Worm (Caenorhabditis elegans) whole organism, L1 larva: ENCODE data around the gene T08G3.13.

ENCODE experiments used
- C34B4.2 ChIP-seq: sonication (generic microtip); optimal IDR thresholded peaks from 2 replicates; lab custom pipeline; 2017; ENCODE audit warnings: mild to moderate bottlenecking, missing genetic modification characterization, missing compliant biosample characterization
- F16B12.6 ChIP-seq: fragments of 150-350 bp; optimal IDR thresholded peaks from 2 replicates; lab custom pipeline; 2014; ENCODE audit warnings: missing biosample characterization, missing genetic modification characterization
- Y116A8C.19 ChIP-seq: sonication (generic microtip); optimal IDR thresholded peaks from 2 replicates; lab custom pipeline; 2016; ENCODE audit warnings: missing compliant biosample characterization, missing genetic modification characterization, borderline replicate concordance
- aha-1 ChIP-seq: fragments of 150-350 bp; optimal IDR thresholded peaks from 2 replicates; lab custom pipeline; 2014; ENCODE audit warnings: missing biosample characterization, missing genetic modification characterization
- ama-1 ChIP-seq: fragments of 150-350 bp; optimal IDR thresholded peaks from 2 replicates; lab custom pipeline; 2014
- blmp-1 ChIP-seq: fragments of 150-350 bp; optimal IDR thresholded peaks from 2 replicates; lab custom pipeline; 2014; ENCODE audit warnings: missing biosample characterization, missing genetic modification characterization
- ceh-63 ChIP-seq: fragments of 200-800 bp; sonication (Bioruptor generic); optimal IDR thresholded peaks from 2 replicates; lab custom pipeline; 2018; ENCODE audit warnings: mild to moderate bottlenecking, missing genetic modification characterization, missing compliant biosample characterization
- ceh-90 ChIP-seq: sonication (generic microtip); optimal IDR thresholded peaks from 2 replicates; lab custom pipeline; 2016; ENCODE audit warnings: missing genetic modification characterization, missing compliant biosample characterization
- egl-27 ChIP-seq, 2 experiments: fragments of 150-350 bp in 1 of 2; sonication (generic microtip); optimal IDR thresholded peaks; 3 replicates each; lab custom pipeline; 2017 to 2018; ENCODE audit warnings: missing biosample characterization in 2 of 2, missing genetic modification characterization in 2 of 2, missing genetic modification reagents in 2 of 2
- elt-2 ChIP-seq: sonication (generic microtip); optimal IDR thresholded peaks from 2 replicates; lab custom pipeline; 2016; ENCODE audit warnings: missing genetic modification characterization, mild to moderate bottlenecking, inconsistent platforms, missing compliant biosample characterization, missing genetic modification reagents
- elt-3 ChIP-seq, 6 experiments: fragments of 150-350 bp in 1 of 6; sonication (generic microtip); optimal IDR thresholded peaks; 2 replicates each; lab custom pipeline; 2017 to 2018; ENCODE audit warnings: missing biosample characterization in 6 of 6, missing genetic modification characterization in 6 of 6, inconsistent platforms in 1 of 6
- fkh-10 ChIP-seq: sonication (generic microtip); optimal IDR thresholded peaks from 2 replicates; lab custom pipeline; 2017; ENCODE audit warnings: missing biosample characterization, missing genetic modification reagents, missing genetic modification characterization
- fos-1 ChIP-seq: fragments of 150-350 bp; optimal IDR thresholded peaks from 2 replicates; lab custom pipeline; 2014; ENCODE audit warnings: missing biosample characterization, missing genetic modification characterization
- grh-1 ChIP-seq: fragments of 200-800 bp; sonication (Bioruptor generic); IDR thresholded peaks from 2 replicates; pipeline ENCODE4 v1.3.6; 2022; ENCODE audit warnings: missing genetic modification reagents, missing genetic modification characterization, missing compliant biosample characterization
- hlh-17 ChIP-seq: fragments of 200-800 bp; sonication (Bioruptor generic); optimal IDR thresholded peaks from 2 replicates; lab custom pipeline; 2018; ENCODE audit warnings: missing genetic modification characterization, mild to moderate bottlenecking, missing compliant biosample characterization, moderate library complexity, borderline replicate concordance
- irx-1 ChIP-seq: sonication (generic microtip); optimal IDR thresholded peaks from 2 replicates; lab custom pipeline; 2016; ENCODE audit warnings: missing genetic modification characterization, missing compliant biosample characterization
- lin-13 ChIP-seq: fragments of 150-350 bp; optimal IDR thresholded peaks from 2 replicates; lab custom pipeline; 2014; ENCODE audit warnings: missing biosample characterization, missing genetic modification reagents, missing genetic modification characterization
- lin-15B ChIP-seq: fragments of 150-350 bp; sonication (generic microtip); optimal IDR thresholded peaks from 3 replicates; lab custom pipeline; 2014; ENCODE audit warnings: missing biosample characterization, missing genetic modification characterization
- lin-39 ChIP-seq: fragments of 150-350 bp; optimal IDR thresholded peaks from 2 replicates; lab custom pipeline; 2014; ENCODE audit warnings: missing biosample characterization, missing genetic modification reagents, missing genetic modification characterization
- lsy-2 ChIP-seq, 2 experiments: fragments of 150-350 bp; optimal IDR thresholded peaks; 2 replicates each; lab custom pipeline; 2014; ENCODE audit warnings: missing biosample characterization in 2 of 2, missing genetic modification characterization in 2 of 2
- mef-2 ChIP-seq: fragments of 150-350 bp; optimal IDR thresholded peaks from 2 replicates; lab custom pipeline; 2014; ENCODE audit warnings: missing biosample characterization, missing genetic modification characterization
- nhr-19 ChIP-seq: fragments of 200-800 bp; sonication (Bioruptor generic); conservative IDR thresholded peaks from 2 replicates; pipeline ENCODE4 v1.3.6; 2022; ENCODE audit warnings: missing genetic modification characterization, missing compliant biosample characterization
- nhr-28 ChIP-seq: fragments of 150-350 bp; optimal IDR thresholded peaks from 2 replicates; lab custom pipeline; 2014; ENCODE audit warnings: missing biosample characterization, missing genetic modification characterization
- nhr-71 ChIP-seq: sonication (generic microtip); optimal IDR thresholded peaks from 2 replicates; lab custom pipeline; 2016; ENCODE audit warnings: mild to moderate bottlenecking, missing genetic modification characterization, moderate library complexity, missing compliant biosample characterization
- nhr-77 ChIP-seq: fragments of 150-350 bp; optimal IDR thresholded peaks from 2 replicates; lab custom pipeline; 2014; ENCODE audit warnings: missing biosample characterization, missing genetic modification characterization
- pax-3 ChIP-seq: fragments of 200-800 bp; sonication (Bioruptor generic); optimal IDR thresholded peaks from 2 replicates; lab custom pipeline; 2018; ENCODE audit warnings: mild to moderate bottlenecking, missing genetic modification characterization, moderate library complexity, missing compliant biosample characterization
- rnt-1 ChIP-seq: sonication (generic microtip); optimal IDR thresholded peaks from 2 replicates; lab custom pipeline; 2016; ENCODE audit warnings: mild to moderate bottlenecking, missing genetic modification characterization, moderate library complexity, missing compliant biosample characterization
- skn-1 ChIP-seq: fragments of 150-350 bp; optimal IDR thresholded peaks from 2 replicates; lab custom pipeline; 2014; ENCODE audit warnings: missing biosample characterization, missing genetic modification characterization
- snpc-4 ChIP-seq: fragments of 150-350 bp; optimal IDR thresholded peaks from 2 replicates; lab custom pipeline; 2014; ENCODE audit warnings: missing biosample characterization, missing genetic modification characterization
- sox-4 ChIP-seq: sonication (generic microtip); optimal IDR thresholded peaks from 2 replicates; lab custom pipeline; 2016; ENCODE audit warnings: missing genetic modification characterization, missing compliant biosample characterization
- sup-37 ChIP-seq: fragments of 200-800 bp; sonication (Bioruptor generic); optimal IDR thresholded peaks from 2 replicates; lab custom pipeline; 2018; ENCODE audit warnings: mild to moderate bottlenecking, missing genetic modification characterization, missing compliant biosample characterization
- tbx-2 ChIP-seq: sonication (generic microtip); optimal IDR thresholded peaks from 2 replicates; lab custom pipeline; 2016; ENCODE audit warnings: missing genetic modification characterization, missing compliant biosample characterization
- unc-30 ChIP-seq: sonication (generic microtip); optimal IDR thresholded peaks from 2 replicates; lab custom pipeline; 2017; ENCODE audit warnings: missing biosample characterization, missing genetic modification characterization
- unc-62 ChIP-seq: fragments of 150-350 bp; optimal IDR thresholded peaks from 2 replicates; lab custom pipeline; 2014; ENCODE audit warnings: missing biosample characterization, missing genetic modification reagents, missing genetic modification characterization
- vab-15 ChIP-seq: sonication (generic microtip); optimal IDR thresholded peaks from 2 replicates; lab custom pipeline; 2017; ENCODE audit warnings: missing genotype, mild to moderate bottlenecking, missing genetic modification characterization, missing compliant biosample characterization
- xbp-1 ChIP-seq: sonication (generic microtip); optimal IDR thresholded peaks from 2 replicates; lab custom pipeline; 2016; ENCODE audit warnings: missing genetic modification characterization, missing compliant biosample characterization
- zag-1 ChIP-seq: fragments of 150-350 bp; optimal IDR thresholded peaks from 2 replicates; lab custom pipeline; 2014; ENCODE audit warnings: missing biosample characterization, missing genetic modification characterization
- ztf-11 ChIP-seq, 2 experiments: sonication (generic microtip); optimal IDR thresholded peaks; 2 replicates each; lab custom pipeline; 2016 to 2017; ENCODE audit warnings: missing genetic modification characterization in 2 of 2, missing biosample characterization in 1 of 2, missing compliant biosample characterization in 1 of 2

The T08G3.13 gene

ce11 chrV:16429503-16429902, 18.3 kb upstream of the T08G3.13 start, which contains the start of gene F26D2.10:
TSS of gene F26D2.10 (minus strand) at chrV:16429603.
- no peak for TF ChIP-seq snpc-4 (tag; lab: Kevin White, UChicago)
- no peak for TF ChIP-seq unc-62 (GFP tag; lab: Kevin White, UChicago)
- no peak for TF ChIP-seq ceh-90
- no peak for TF ChIP-seq ztf-11 (tag; optimal IDR thresholded peaks at IDR 0.05; lab: Kevin White, UChicago)
- TF ChIP-seq nhr-28: no peak
- TF ChIP-seq fos-1: no peak
- TF ChIP-seq xbp-1 (tag; lab: Kevin White, UChicago): no peak
- no peak for TF ChIP-seq nhr-19 (GFP tag; lab: Robert Waterston, UW)
- no peak for TF ChIP-seq sup-37
- TF ChIP-seq mef-2 (tag; lab: Kevin White, UChicago): no peak
- no peak for TF ChIP-seq C34B4.2 (tag; lab: Kevin White, UChicago)
- no peak for TF ChIP-seq rnt-1 (tag; lab: Kevin White, UChicago)
- no peak for TF ChIP-seq vab-15 (tag; lab: Kevin White, UChicago)
- no peak for TF ChIP-seq egl-27 (tag; optimal IDR thresholded peaks at IDR 0.05; lab: Kevin White, UChicago)
- TF ChIP-seq nhr-71: no peak
- no peak for TF ChIP-seq elt-2 (tag; lab: Kevin White, UChicago)
- TF ChIP-seq irx-1: no peak
- TF ChIP-seq, all 84 proteins: peak for 0

- TF ChIP-seq fos-1: no peak
- no peak for TF ChIP-seq aha-1 (tag; lab: Kevin White, UChicago)
- no peak for TF ChIP-seq lin-39 (tag; lab: Kevin White, UChicago)
- TF ChIP-seq fkh-10 (GFP tag; lab: Kevin White, UChicago): no peak
- TF ChIP-seq elt-3 (tag; optimal IDR thresholded peaks at IDR 0.05; lab: Kevin White, UChicago): no peak
- no peak for TF ChIP-seq unc-62 (GFP tag; lab: Kevin White, UChicago)
- TF ChIP-seq sup-37: no peak
- TF ChIP-seq Y116A8C.19 (tag; lab: Kevin White, UChicago): no peak
- no peak for TF ChIP-seq sox-4 (tag; lab: Kevin White, UChicago)
- TF ChIP-seq lsy-2 (tag; optimal IDR thresholded peaks at IDR 0.05; lab: Kevin White, UChicago): no peak
- TF ChIP-seq xbp-1 (tag; lab: Kevin White, UChicago): no peak
- no peak for TF ChIP-seq nhr-77 (tag; lab: Kevin White, UChicago)
- TF ChIP-seq blmp-1 (tag; lab: Kevin White, UChicago): no peak
- no peak for TF ChIP-seq ama-1 (lab: Kevin White, UChicago)
- TF ChIP-seq lin-15B (tag; lab: Kevin White, UChicago): no peak
- TF ChIP-seq tbx-2 (tag; lab: Kevin White, UChicago): no peak
- no peak for TF ChIP-seq ceh-90
- TF ChIP-seq irx-1: no peak
- TF ChIP-seq zag-1: no peak
- no peak for TF ChIP-seq lin-13 (GFP tag; lab: Kevin White, UChicago)
These were observed 17.9 kb upstream of the T08G3.13 start, which contains the start of gene str-73 for ce11 chrV:16429940-16430339. TSS of gene str-73 (plus strand) at chrV:16430240.

ce11 chrV:16433471-16433870, 14.4 kb upstream of the T08G3.13 start, which contains the start of gene clec-234:
TSS of gene clec-234 (minus strand) at chrV:16433571.
- TF ChIP-seq lin-39 (tag; lab: Kevin White, UChicago) (no peak), grh-1 (no peak), unc-30 (tag; lab: Kevin White, UChicago) (no peak), zag-1 (no peak), nhr-19 (GFP tag; lab: Robert Waterston, UW) (no peak), sox-4 (tag; lab: Kevin White, UChicago) (no peak), pax-3 (no peak), fkh-10 (GFP tag; lab: Kevin White, UChicago) (no peak)

ce11 chrV:16435510-16435909, 12.3 kb upstream of the T08G3.13 start, which contains the start of the genes F26D2.13 and F26D2.14:
TSS of gene F26D2.13 (minus strand) at chrV:16435610.
TSS of gene F26D2.14 (plus strand) at chrV:16435855.
- TF ChIP-seq ceh-63 (GFP tag; lab: Kevin White, UChicago) (no peak), F16B12.6 (tag; lab: Kevin White, UChicago) (no peak), skn-1 (no peak), lin-15B (tag; lab: Kevin White, UChicago) (no peak), fkh-10 (GFP tag; lab: Kevin White, UChicago) (no peak), hlh-17 (GFP tag; lab: Kevin White, UChicago) (no peak)
